Fruit fly (Drosophila melanogaster) Kc167 (cell line): Measurements from ENCODE around the gene CG7789.

ENCODE experiments used
- Myc ChIP-seq: fragments of >200 bp; optimal IDR thresholded peaks from 2 replicates; lab custom pipeline; 2017; ENCODE audit warnings: missing external identifiers
- Sin3A ChIP-seq: fragments of >200 bp; optimal IDR thresholded peaks from 2 replicates; lab custom pipeline; 2018; ENCODE audit warnings: missing external identifiers
- h ChIP-seq: fragments of >200 bp; optimal IDR thresholded peaks from 3 replicates; lab custom pipeline; 2018; ENCODE audit warnings: missing external identifiers
- insv ChIP-seq: fragments of >200 bp; optimal IDR thresholded peaks from 3 replicates; lab custom pipeline; 2018; ENCODE audit warnings: missing external identifiers
- psq ChIP-seq: fragments of >200 bp; optimal IDR thresholded peaks from 2 replicates; lab custom pipeline; 2017; ENCODE audit warnings: missing external identifiers
- ttk ChIP-seq: sonication (Bioruptor generic); optimal IDR thresholded peaks from 2 replicates; lab custom pipeline; 2017; ENCODE audit warnings: missing external identifiers

Gene CG7789

dm6 chr3R:29794161-29794882, 8.7 kb upstream of the CG7789 start, which contains the start of gene sro:
Gene sro, plus strand, starts transcription at chr3R:29794597.
- TF ChIP-seq psq (lab: Kevin White, UChicago) (no peak), Myc (lab: Kevin White, UChicago) (no peak), Sin3A (lab: Kevin White, UChicago) (no peak), ttk (lab: Kevin White, UChicago) (no peak), insv (lab: Kevin White, UChicago) (no peak), h (lab: Kevin White, UChicago) (no peak)

dm6 chr3R:29797183-29797582, 5.8 kb upstream of the CG7789 start:
- TF ChIP-seq insv (lab: Kevin White, UChicago), result no peak
- TF ChIP-seq Myc (lab: Kevin White, UChicago), result no peak
- TF ChIP-seq h (lab: Kevin White, UChicago), result no peak
- no peak for TF ChIP-seq Sin3A (lab: Kevin White, UChicago)
- TF ChIP-seq psq (lab: Kevin White, UChicago), result no peak
- TF ChIP-seq ttk (lab: Kevin White, UChicago), result no peak

- TF ChIP-seq Sin3A (lab: Kevin White, UChicago) (no peak), psq (lab: Kevin White, UChicago) (no peak), ttk (lab: Kevin White, UChicago) (no peak), h (lab: Kevin White, UChicago) (no peak), insv (lab: Kevin White, UChicago) (no peak), Myc (lab: Kevin White, UChicago) (no peak)
Observed at dm6 chr3R:29798966-29799680, 3.9 kb upstream of the CG7789 start, which contains the start of the genes Rnb and Drice. Gene Rnb, minus strand, starts transcription at chr3R:29799354. Gene Drice, plus strand, starts transcription at chr3R:29799658.

dm6 chr3R:29799681-29800028, 3.3 kb upstream of the CG7789 start:
- TF ChIP-seq ttk (lab: Kevin White, UChicago) (no peak), h (lab: Kevin White, UChicago) (no peak), insv (lab: Kevin White, UChicago) (no peak), Sin3A (lab: Kevin White, UChicago) (no peak)

- TF ChIP-seq insv (lab: Kevin White, UChicago), result no peak
- no peak for TF ChIP-seq Myc (lab: Kevin White, UChicago)
- no peak for TF ChIP-seq psq (lab: Kevin White, UChicago)
- TF ChIP-seq Sin3A (lab: Kevin White, UChicago), result no peak
- no peak for TF ChIP-seq ttk (lab: Kevin White, UChicago)
- TF ChIP-seq h (lab: Kevin White, UChicago), result no peak
Observed at dm6 chr3R:29806682-29807393, 3.8 kb downstream of the CG7789 start, which contains the start of the genes ca and ncd. Gene ca, plus strand, starts transcription at chr3R:29806811. Gene ncd, minus strand, starts transcription at chr3R:29807127.

- no peak for TF ChIP-seq Sin3A (lab: Kevin White, UChicago)
- no peak for TF ChIP-seq Myc (lab: Kevin White, UChicago)
- no peak for TF ChIP-seq h (lab: Kevin White, UChicago)
- TF ChIP-seq ttk (lab: Kevin White, UChicago), result no peak
- no peak for TF ChIP-seq insv (lab: Kevin White, UChicago)
- no peak for TF ChIP-seq psq (lab: Kevin White, UChicago)
Observed at dm6 chr3R:29816266-29816665, 13.3 kb downstream of the CG7789 start, which contains the start of gene Vps16B. Gene Vps16B, minus strand, starts transcription at chr3R:29816451.

dm6 chr3R:29817664-29818063, 14.7 kb downstream of the CG7789 start, which contains the start of gene CG7829:
Gene CG7829, minus strand, starts transcription at chr3R:29817764.
- TF ChIP-seq Sin3A (lab: Kevin White, UChicago) (no peak), insv (lab: Kevin White, UChicago) (no peak), ttk (lab: Kevin White, UChicago) (no peak), Myc (lab: Kevin White, UChicago) (no peak), psq (lab: Kevin White, UChicago) (no peak), h (lab: Kevin White, UChicago) (no peak)

- TF ChIP-seq psq (lab: Kevin White, UChicago) (no peak), h (lab: Kevin White, UChicago) (no peak), Myc (lab: Kevin White, UChicago) (no peak), ttk (lab: Kevin White, UChicago) (no peak), insv (lab: Kevin White, UChicago) (no peak), Sin3A (lab: Kevin White, UChicago) (no peak)
Observed at dm6 chr3R:29818434-29819268, 15.7 kb downstream of the CG7789 start, which contains the start of gene neo. Gene neo, plus strand, starts transcription at chr3R:29819131.

- no peak for TF ChIP-seq insv (lab: Kevin White, UChicago)
- no peak for TF ChIP-seq Sin3A (lab: Kevin White, UChicago)
- TF ChIP-seq h (lab: Kevin White, UChicago), result no peak
- TF ChIP-seq ttk (lab: Kevin White, UChicago), result no peak
Observed at dm6 chr3R:29829228-29829786, 26.3 kb downstream of the CG7789 start.

dm6 chr3R:29830925-29831324, 27.9 kb downstream of the CG7789 start:
- TF ChIP-seq psq (lab: Kevin White, UChicago) (no peak), ttk (lab: Kevin White, UChicago) (no peak), Myc (lab: Kevin White, UChicago) (no peak), Sin3A (lab: Kevin White, UChicago) (no peak), h (lab: Kevin White, UChicago) (no peak), insv (lab: Kevin White, UChicago) (no peak)
